Worm (Caenorhabditis elegans): ENCODE measurements around the gene ptc-3.

ptc-3 gene

ce11 chrII:2871816-2872215 lies 19.4 kb upstream of the ptc-3 start, which contains the start of gene Y110A2AL.10:
TSS of gene Y110A2AL.10 (minus strand) at chrII:2871916.
- TF ChIP-seq madf-10 (tag; optimal IDR thresholded peaks at IDR 0.05) (no peak), F10E7.11 (tag; optimal IDR thresholded peaks at IDR 0.05) (no peak), nfya-2 (GFP tag; IDR thresholded peaks at IDR 0.05) (no peak), F55B11.4 (tag; optimal IDR thresholded peaks at IDR 0.05; ENCODE audit: borderline replicate concordance, insufficient read depth) (no peak), pbrm-1 (GFP tag; IDR thresholded peaks at IDR 0.05) (no peak), B0035.1 (tag; optimal IDR thresholded peaks at IDR 0.05) (no peak), Y53G8AR.9 (GFP tag; conservative IDR thresholded peaks at IDR 0.05) (no peak), lin-35 (GFP tag; optimal IDR thresholded peaks at IDR 0.05) (no peak), ceh-58 (GFP tag; IDR thresholded peaks at IDR 0.05) (no peak), B0336.3 (GFP tag; IDR thresholded peaks at IDR 0.05) (no peak), egrh-3 (GFP tag; IDR thresholded peaks at IDR 0.05) (no peak), hlh-26 (GFP tag; conservative IDR thresholded peaks at IDR 0.05) (no peak), D2030.7 (GFP tag; IDR thresholded peaks at IDR 0.05) (no peak), F49E8.2 (tag; optimal IDR thresholded peaks at IDR 0.05; ENCODE audit: insufficient read depth) (no peak), fkh-3 (tag; optimal IDR thresholded peaks at IDR 0.05) (no peak), Y67H2A.10 (GFP tag; conservative IDR thresholded peaks at IDR 0.05) (no peak), dox-1 (GFP tag; IDR thresholded peaks at IDR 0.05) (no peak), sea-2 (GFP tag; IDR thresholded peaks at IDR 0.05) (no peak), mes-4 (tag; optimal IDR thresholded peaks at IDR 0.05) (no peak), Y95B8A.8 (GFP tag; IDR thresholded peaks at IDR 0.05) (no peak)

- TF ChIP-seq nhr-27 (tag; optimal IDR thresholded peaks at IDR 0.05) (no peak), aptf-3 (GFP tag; IDR thresholded peaks at IDR 0.05) (no peak), unc-62 (GFP tag; optimal IDR thresholded peaks at IDR 0.05) (no peak)
Observed at ce11 chrII:2867701-2868100, 15.3 kb upstream of the ptc-3 start, which contains the start of gene Y110A2AL.2. TSS of gene Y110A2AL.2 (plus strand) at chrII:2868001.

ce11 chrII:2866541-2867124 lies 14.2 kb upstream of the ptc-3 start, which contains the start of the genes Y110A2AL.9 and Y110A2AL.3:
TSS of gene Y110A2AL.9 (minus strand) at chrII:2866641.
TSS of gene Y110A2AL.3 (plus strand) at chrII:2867074.
- TF ChIP-seq F23B12.7 (tag; optimal IDR thresholded peaks at IDR 0.05; ENCODE audit: insufficient read depth) (no peak), B0261.1 (tag; optimal IDR thresholded peaks at IDR 0.05) (no peak), zim-3 (tag; optimal IDR thresholded peaks at IDR 0.05) (no peak), ztf-25 (GFP tag; IDR thresholded peaks at IDR 0.05) (no peak), nfya-2 (GFP tag; IDR thresholded peaks at IDR 0.05) (no peak), unc-130 (GFP tag; optimal IDR thresholded peaks at IDR 0.05) (no peak), mcd-1 (GFP tag; IDR thresholded peaks at IDR 0.05) (no peak)

- TF ChIP-seq nhr-120 (GFP tag; IDR thresholded peaks at IDR 0.05) = 0 out of 2 replicates have a peak, but pooled peaks have one; percentile 28
- TF ChIP-seq egrh-3 (GFP tag; IDR thresholded peaks at IDR 0.05) = no peak
- peak; percentile 55; the same call in 1 of the 2 replicates for TF ChIP-seq zfh-2 (GFP tag; conservative IDR thresholded peaks at IDR 0.05)
Observed at ce11 chrII:2865355-2865754, 13.0 kb upstream of the ptc-3 start.

- TF ChIP-seq F39B2.1 (GFP tag; IDR thresholded peaks at IDR 0.05) (no peak), unc-62 (GFP tag; optimal IDR thresholded peaks at IDR 0.05) (no peak), Y56A3A.18 (GFP tag; IDR thresholded peaks at IDR 0.05) (no peak), Y95B8A.8 (GFP tag; IDR thresholded peaks at IDR 0.05) (no peak), ztf-6 (GFP tag; IDR thresholded peaks at IDR 0.05) (no peak), ztf-25 (GFP tag; IDR thresholded peaks at IDR 0.05) (no peak), ZK185.1 (tag; optimal IDR thresholded peaks at IDR 0.05; ENCODE audit: poor library complexity, severe bottlenecking) (no peak), C17E4.6 (GFP tag; IDR thresholded peaks at IDR 0.05) (no peak), ceh-40 (GFP tag; IDR thresholded peaks at IDR 0.05) (no peak), B0019.2 (GFP tag; conservative IDR thresholded peaks at IDR 0.05) (no peak), nfya-1 (tag; optimal IDR thresholded peaks at IDR 0.05; ENCODE audit: borderline replicate concordance, insufficient read depth) (no peak), D2030.7 (GFP tag; IDR thresholded peaks at IDR 0.05) (no peak), lin-26 (GFP tag; IDR thresholded peaks at IDR 0.05) (no peak), rpc-1 (optimal IDR thresholded peaks at IDR 0.05) (no peak), rpc-1 (tag; optimal IDR thresholded peaks at IDR 0.05) (no peak), F49E8.2 (tag; optimal IDR thresholded peaks at IDR 0.05; ENCODE audit: insufficient read depth) (no peak)
Observed at ce11 chrII:2864229-2864628, 11.8 kb upstream of the ptc-3 start, which contains the start of gene Y110A2AL.5. TSS of gene Y110A2AL.5 (plus strand) at chrII:2864529.
